Fruit fly (Drosophila melanogaster): ENCODE data around the gene alpha-Man-IIa.

alpha-Man-IIa gene

dm6 chr3R:9378644-9379411 is 33.5 kb upstream of the alpha-Man-IIa start (continued):
- TF ChIP-seq Rx (GFP tag; IDR thresholded peaks at IDR 0.05): no peak
- no peak for TF ChIP-seq abd-A (tag; optimal IDR thresholded peaks at IDR 0.05)
- TF ChIP-seq chn (GFP tag; optimal IDR thresholded peaks at IDR 0.05): peak; percentile 9
- TF ChIP-seq CG14860 (GFP tag; IDR thresholded peaks at IDR 0.05; ENCODE audit: partially characterized antibody): no peak
- no peak for TF ChIP-seq Dip2 (GFP tag; IDR thresholded peaks at IDR 0.05)
- no peak for TF ChIP-seq Elba2 (GFP tag; optimal IDR thresholded peaks at IDR 0.05)
- peak; percentile 57 for TF ChIP-seq CG11504 (tag; optimal IDR thresholded peaks at IDR 0.05)
- TF ChIP-seq hb (GFP tag; IDR thresholded peaks at IDR 0.05; ENCODE audit: partially characterized antibody): no peak
- no peak for TF ChIP-seq schlank (tag; optimal IDR thresholded peaks at IDR 0.05)
- TF ChIP-seq hbn (GFP tag; IDR thresholded peaks at IDR 0.05; ENCODE audit: partially characterized antibody): no peak
- no peak for TF ChIP-seq mirr (GFP tag; optimal IDR thresholded peaks at IDR 0.05)
- TF ChIP-seq CG9609 (GFP tag; optimal IDR thresholded peaks at IDR 0.05): no peak
- TF ChIP-seq trem (tag; optimal IDR thresholded peaks at IDR 0.05): peak; percentile 85
- no peak for TF ChIP-seq CG6765 (GFP tag; optimal IDR thresholded peaks at IDR 0.05)
- TF ChIP-seq CG7963 (GFP tag; IDR thresholded peaks at IDR 0.05; ENCODE audit: partially characterized antibody): no peak
- TF ChIP-seq grau (tag; optimal IDR thresholded peaks at IDR 0.05): peak; percentile 59
- no peak for TF ChIP-seq Gsc (GFP tag; IDR thresholded peaks at IDR 0.05)
- no peak for TF ChIP-seq MBD-R2 (GFP tag; IDR thresholded peaks at IDR 0.05)
- TF ChIP-seq CG2199 (GFP tag; IDR thresholded peaks at IDR 0.05): no peak
- 0 out of 2 replicates have a peak, but pooled peaks have one; percentile 7 for TF ChIP-seq CG6272 (GFP tag; IDR thresholded peaks at IDR 0.05)
- peak; percentile 58 for TF ChIP-seq vvl (GFP tag; IDR thresholded peaks at IDR 0.05)
- no peak for TF ChIP-seq tup (GFP tag; optimal IDR thresholded peaks at IDR 0.05)
- TF ChIP-seq CG7987 (GFP tag; optimal IDR thresholded peaks at IDR 0.05): no peak
- no peak for TF ChIP-seq Dbx (GFP tag; IDR thresholded peaks at IDR 0.05)
- TF ChIP-seq Fer3 (tag; optimal IDR thresholded peaks at IDR 0.05): no peak
- TF ChIP-seq CG18619 (GFP tag; optimal IDR thresholded peaks at IDR 0.05): peak; percentile 36
- TF ChIP-seq kay (GFP tag; optimal IDR thresholded peaks at IDR 0.05): no peak
- no peak for TF ChIP-seq Aef1 (GFP tag; IDR thresholded peaks at IDR 0.05)
- peak; percentile 80 for TF ChIP-seq CG4404 (GFP tag; IDR thresholded peaks at IDR 0.05)
- no peak for TF ChIP-seq NC2α (GFP tag; optimal IDR thresholded peaks at IDR 0.05)
- peak; percentile 43 for TF ChIP-seq peb (GFP tag; IDR thresholded peaks at IDR 0.05)
- TF ChIP-seq da (GFP tag; optimal IDR thresholded peaks at IDR 0.05): no peak
- TF ChIP-seq zfh1 (GFP tag; IDR thresholded peaks at IDR 0.05): peak; percentile 42; the same call in 1 of the 3 replicates
- TF ChIP-seq CG15601 (tag; optimal IDR thresholded peaks at IDR 0.05): peak; percentile 78
- TF ChIP-seq CkIIα-i1 (GFP tag; IDR thresholded peaks at IDR 0.05): no peak
- TF ChIP-seq B-H1 (GFP tag; IDR thresholded peaks at IDR 0.05): no peak
- no peak for TF ChIP-seq CG9437 (GFP tag; optimal IDR thresholded peaks at IDR 0.05)
- TF ChIP-seq sens-2 (GFP tag; IDR thresholded peaks at IDR 0.05): no peak
- TF ChIP-seq Opbp (GFP tag; IDR thresholded peaks at IDR 0.05; ENCODE audit: partially characterized antibody): no peak
- no peak for TF ChIP-seq NC2β (GFP tag; optimal IDR thresholded peaks at IDR 0.05)
- TF ChIP-seq CG10147 (GFP tag; optimal IDR thresholded peaks at IDR 0.05): no peak
- TF ChIP-seq Poxn (GFP tag; IDR thresholded peaks at IDR 0.05): no peak
- no peak for TF ChIP-seq usp (GFP tag; optimal IDR thresholded peaks at IDR 0.05)
- no peak for TF ChIP-seq inv (GFP tag; IDR thresholded peaks at IDR 0.05; ENCODE audit: partially characterized antibody)
- no peak for TF ChIP-seq CG17912 (GFP tag; optimal IDR thresholded peaks at IDR 0.05)
- peak; percentile 35 for TF ChIP-seq CG2875 (GFP tag; optimal IDR thresholded peaks at IDR 0.05)
- peak in 1 of 2 experiments; percentile 20 for TF ChIP-seq dpn (GFP tag; optimal IDR thresholded peaks at IDR 0.05)
- peak; percentile 40 for TF ChIP-seq Drgx (GFP tag; IDR thresholded peaks at IDR 0.05)
- TF ChIP-seq HLH3B (GFP tag; IDR thresholded peaks at IDR 0.05): no peak
- TF ChIP-seq CG7839 (tag; optimal IDR thresholded peaks at IDR 0.05): peak; percentile 71
